Worm (Caenorhabditis elegans) whole organism, L1 larva: ENCODE results near the gene nog-1.
A peak's percentile ranks its signal among the peaks of the same experiment; 100 is the strongest.

Experiments used
- C16A3.4 ChIP-seq: fragments of 150-350 bp; optimal IDR thresholded peaks from 2 replicates; lab custom pipeline; 2014; ENCODE audit warnings: missing biosample characterization, missing genetic modification characterization
- C34B4.2 ChIP-seq: sonication (generic microtip); optimal IDR thresholded peaks from 2 replicates; lab custom pipeline; 2017; ENCODE audit warnings: mild to moderate bottlenecking, missing genetic modification characterization, missing compliant biosample characterization
- aha-1 ChIP-seq: fragments of 150-350 bp; optimal IDR thresholded peaks from 2 replicates; lab custom pipeline; 2014; ENCODE audit warnings: missing biosample characterization, missing genetic modification characterization
- alr-1 ChIP-seq: fragments of 200-800 bp; sonication (Bioruptor generic); optimal IDR thresholded peaks from 2 replicates; lab custom pipeline; 2018; ENCODE audit warnings: borderline replicate concordance, mild to moderate bottlenecking, missing genetic modification characterization, missing compliant biosample characterization
- ama-1 ChIP-seq: fragments of 150-350 bp; optimal IDR thresholded peaks from 2 replicates; lab custom pipeline; 2014
- ceh-63 ChIP-seq: fragments of 200-800 bp; sonication (Bioruptor generic); optimal IDR thresholded peaks from 2 replicates; lab custom pipeline; 2018; ENCODE audit warnings: mild to moderate bottlenecking, missing genetic modification characterization, missing compliant biosample characterization
- ceh-8 ChIP-seq: fragments of 200-800 bp; sonication (Bioruptor generic); optimal IDR thresholded peaks from 2 replicates; lab custom pipeline; 2018; ENCODE audit warnings: mild to moderate bottlenecking, missing genetic modification characterization, moderate library complexity, missing compliant biosample characterization
- ceh-82 ChIP-seq, 3 experiments: fragments of 150-350 bp in 1 of 3; sonication (generic microtip) in 2 of 3; optimal IDR thresholded peaks; 2 replicates each; lab custom pipeline; 2014 to 2017; ENCODE audit warnings: missing biosample characterization in 3 of 3, missing genetic modification characterization in 3 of 3
- ceh-88 ChIP-seq: fragments of 200-800 bp; sonication (Bioruptor generic); IDR thresholded peaks from 2 replicates; pipeline ENCODE4 v1.3.6; 2022; ENCODE audit warnings: missing genetic modification characterization, missing compliant biosample characterization
- ceh-90 ChIP-seq: sonication (generic microtip); optimal IDR thresholded peaks from 2 replicates; lab custom pipeline; 2016; ENCODE audit warnings: missing genetic modification characterization, missing compliant biosample characterization
- dpl-1 ChIP-seq, 3 experiments: fragments of 150-350 bp in 2 of 3; sonication (generic microtip) in 1 of 3; optimal IDR thresholded peaks; 2 replicates each; lab custom pipeline; 2014 to 2017; ENCODE audit warnings: missing biosample characterization in 3 of 3, missing genetic modification characterization in 3 of 3, missing genetic modification reagents in 3 of 3
- dsc-1 ChIP-seq: sonication (generic microtip); optimal IDR thresholded peaks from 2 replicates; lab custom pipeline; 2016; ENCODE audit warnings: mild to moderate bottlenecking, missing genetic modification characterization, missing compliant biosample characterization
- efl-1 ChIP-seq, 4 experiments: fragments of 150-350 bp; optimal IDR thresholded peaks in 3 of 4; peaks in 1 of 4; 1 replicate in 1 of 4; 2 replicates in 3 of 4; lab custom pipeline; 2014; ENCODE audit warnings: missing biosample characterization in 2 of 4, missing genetic modification characterization in 2 of 4, missing genetic modification reagents in 2 of 4
- efl-3 ChIP-seq: fragments of 200-800 bp; sonication (Bioruptor generic); optimal IDR thresholded peaks from 2 replicates; lab custom pipeline; 2018; ENCODE audit warnings: mild to moderate bottlenecking, missing genetic modification characterization, missing compliant biosample characterization
- egl-13 ChIP-seq: sonication (generic microtip); optimal IDR thresholded peaks from 2 replicates; lab custom pipeline; 2016; ENCODE audit warnings: missing genotype, missing genetic modification reagents, missing genetic modification characterization, missing compliant biosample characterization
- egl-27 ChIP-seq, 2 experiments: fragments of 150-350 bp in 1 of 2; sonication (generic microtip); optimal IDR thresholded peaks; 3 replicates each; lab custom pipeline; 2017 to 2018; ENCODE audit warnings: missing biosample characterization in 2 of 2, missing genetic modification characterization in 2 of 2, missing genetic modification reagents in 2 of 2
- elt-2 ChIP-seq: sonication (generic microtip); optimal IDR thresholded peaks from 2 replicates; lab custom pipeline; 2016; ENCODE audit warnings: missing genetic modification characterization, mild to moderate bottlenecking, inconsistent platforms, missing compliant biosample characterization, missing genetic modification reagents
- ets-5 ChIP-seq: fragments of 200-800 bp; sonication (Bioruptor generic); IDR thresholded peaks from 2 replicates; pipeline ENCODE4 v1.3.6; 2022; ENCODE audit warnings: missing genetic modification characterization, missing compliant biosample characterization
- fkh-10 ChIP-seq: sonication (generic microtip); optimal IDR thresholded peaks from 2 replicates; lab custom pipeline; 2017; ENCODE audit warnings: missing biosample characterization, missing genetic modification reagents, missing genetic modification characterization
- fkh-4 ChIP-seq: sonication (generic microtip); optimal IDR thresholded peaks from 2 replicates; lab custom pipeline; 2016; ENCODE audit warnings: missing compliant biosample characterization, missing genetic modification characterization, borderline replicate concordance
- fos-1 ChIP-seq: fragments of 150-350 bp; optimal IDR thresholded peaks from 2 replicates; lab custom pipeline; 2014; ENCODE audit warnings: missing biosample characterization, missing genetic modification characterization
- grh-1 ChIP-seq: fragments of 200-800 bp; sonication (Bioruptor generic); IDR thresholded peaks from 2 replicates; pipeline ENCODE4 v1.3.6; 2022; ENCODE audit warnings: missing genetic modification reagents, missing genetic modification characterization, missing compliant biosample characterization
- hlh-4 ChIP-seq: sonication (generic microtip); optimal IDR thresholded peaks from 2 replicates; lab custom pipeline; 2016; ENCODE audit warnings: mild to moderate bottlenecking, missing genetic modification characterization, missing compliant biosample characterization
- irx-1 ChIP-seq: sonication (generic microtip); optimal IDR thresholded peaks from 2 replicates; lab custom pipeline; 2016; ENCODE audit warnings: missing genetic modification characterization, missing compliant biosample characterization
- jun-1 ChIP-seq: fragments of 150-350 bp; optimal IDR thresholded peaks from 2 replicates; lab custom pipeline; 2014; ENCODE audit warnings: missing biosample characterization, missing genetic modification reagents, missing genetic modification characterization
- lin-39 ChIP-seq: fragments of 150-350 bp; optimal IDR thresholded peaks from 2 replicates; lab custom pipeline; 2014; ENCODE audit warnings: missing biosample characterization, missing genetic modification reagents, missing genetic modification characterization
- lir-3 ChIP-seq: sonication (generic microtip); optimal IDR thresholded peaks from 2 replicates; lab custom pipeline; 2016; ENCODE audit warnings: mild to moderate bottlenecking, missing genetic modification characterization, moderate library complexity, missing compliant biosample characterization; ENCODE audit not compliant: poor library complexity
- lsy-2 ChIP-seq, 2 experiments: fragments of 150-350 bp; optimal IDR thresholded peaks; 2 replicates each; lab custom pipeline; 2014; ENCODE audit warnings: missing biosample characterization in 2 of 2, missing genetic modification characterization in 2 of 2
- mdl-1 ChIP-seq, 2 experiments: fragments of 150-350 bp; optimal IDR thresholded peaks; 2 replicates each; lab custom pipeline; 2014 to 2017; ENCODE audit warnings: missing biosample characterization in 2 of 2, missing genetic modification characterization in 2 of 2, inconsistent platforms in 1 of 2
- mep-1 ChIP-seq: fragments of 150-350 bp; optimal IDR thresholded peaks from 2 replicates; lab custom pipeline; 2014; ENCODE audit warnings: missing biosample characterization, missing genetic modification characterization
- nhr-11 ChIP-seq: fragments of 150-350 bp; optimal IDR thresholded peaks from 2 replicates; lab custom pipeline; 2014; ENCODE audit warnings: missing biosample characterization, missing genetic modification characterization
- nhr-12 ChIP-seq: sonication (generic microtip); optimal IDR thresholded peaks from 2 replicates; lab custom pipeline; 2017; ENCODE audit warnings: missing biosample characterization, missing genetic modification characterization
- nhr-19 ChIP-seq: fragments of 200-800 bp; sonication (Bioruptor generic); conservative IDR thresholded peaks from 2 replicates; pipeline ENCODE4 v1.3.6; 2022; ENCODE audit warnings: missing genetic modification characterization, missing compliant biosample characterization
- nhr-20 ChIP-seq: sonication (generic microtip); optimal IDR thresholded peaks from 2 replicates; lab custom pipeline; 2016; ENCODE audit warnings: mild to moderate bottlenecking, missing genetic modification characterization, missing compliant biosample characterization
- nhr-28 ChIP-seq: fragments of 150-350 bp; optimal IDR thresholded peaks from 2 replicates; lab custom pipeline; 2014; ENCODE audit warnings: missing biosample characterization, missing genetic modification characterization
- nhr-47 ChIP-seq: sonication (generic microtip); optimal IDR thresholded peaks from 2 replicates; lab custom pipeline; 2016; ENCODE audit warnings: mild to moderate bottlenecking, missing genetic modification characterization, moderate library complexity, missing compliant biosample characterization
- nhr-76 ChIP-seq: sonication (generic microtip); optimal IDR thresholded peaks from 2 replicates; lab custom pipeline; 2017; ENCODE audit warnings: missing biosample characterization, missing genetic modification characterization
- nhr-77 ChIP-seq: fragments of 150-350 bp; optimal IDR thresholded peaks from 2 replicates; lab custom pipeline; 2014; ENCODE audit warnings: missing biosample characterization, missing genetic modification characterization
- nhr-90 ChIP-seq: sonication (generic microtip); optimal IDR thresholded peaks from 2 replicates; lab custom pipeline; 2016; ENCODE audit warnings: mild to moderate bottlenecking, missing genetic modification characterization, missing compliant biosample characterization; ENCODE audit not compliant: poor library complexity
- pax-3 ChIP-seq: fragments of 200-800 bp; sonication (Bioruptor generic); optimal IDR thresholded peaks from 2 replicates; lab custom pipeline; 2018; ENCODE audit warnings: mild to moderate bottlenecking, missing genetic modification characterization, moderate library complexity, missing compliant biosample characterization
- pqm-1 ChIP-seq: sonication (generic microtip); optimal IDR thresholded peaks from 3 replicates; lab custom pipeline; 2017; ENCODE audit warnings: missing biosample characterization, missing genetic modification characterization
- skn-1 ChIP-seq: fragments of 150-350 bp; optimal IDR thresholded peaks from 2 replicates; lab custom pipeline; 2014; ENCODE audit warnings: missing biosample characterization, missing genetic modification characterization
- sox-4 ChIP-seq: sonication (generic microtip); optimal IDR thresholded peaks from 2 replicates; lab custom pipeline; 2016; ENCODE audit warnings: missing genetic modification characterization, missing compliant biosample characterization
- sptf-1 ChIP-seq: fragments of 150-350 bp; optimal IDR thresholded peaks from 2 replicates; lab custom pipeline; 2014; ENCODE audit warnings: missing biosample characterization, missing genetic modification characterization
- sup-37 ChIP-seq: fragments of 200-800 bp; sonication (Bioruptor generic); optimal IDR thresholded peaks from 2 replicates; lab custom pipeline; 2018; ENCODE audit warnings: mild to moderate bottlenecking, missing genetic modification characterization, missing compliant biosample characterization
- swsn-7 ChIP-seq: sonication (generic microtip); optimal IDR thresholded peaks from 2 replicates; lab custom pipeline; 2016; ENCODE audit warnings: missing genetic modification characterization, missing compliant biosample characterization
- tbx-2 ChIP-seq: sonication (generic microtip); optimal IDR thresholded peaks from 2 replicates; lab custom pipeline; 2016; ENCODE audit warnings: missing genetic modification characterization, missing compliant biosample characterization
- unc-130 ChIP-seq: fragments of 150-350 bp; optimal IDR thresholded peaks from 2 replicates; lab custom pipeline; 2017; ENCODE audit warnings: missing biosample characterization, missing genetic modification characterization, inconsistent platforms
- unc-30 ChIP-seq: sonication (generic microtip); optimal IDR thresholded peaks from 2 replicates; lab custom pipeline; 2017; ENCODE audit warnings: missing biosample characterization, missing genetic modification characterization
- unc-86 ChIP-seq: sonication (generic microtip); optimal IDR thresholded peaks from 2 replicates; lab custom pipeline; 2016; ENCODE audit warnings: missing genetic modification characterization, missing compliant biosample characterization
- vab-15 ChIP-seq: sonication (generic microtip); optimal IDR thresholded peaks from 2 replicates; lab custom pipeline; 2017; ENCODE audit warnings: missing genotype, mild to moderate bottlenecking, missing genetic modification characterization, missing compliant biosample characterization
- ztf-11 ChIP-seq, 2 experiments: sonication (generic microtip); optimal IDR thresholded peaks; 2 replicates each; lab custom pipeline; 2016 to 2017; ENCODE audit warnings: missing genetic modification characterization in 2 of 2, missing biosample characterization in 1 of 2, missing compliant biosample characterization in 1 of 2

nog-1 gene

ce11 chrIV:410420-410891, 16.8 kb downstream of the nog-1 start, which contains the start of gene T07A9.12:
Gene T07A9.12, plus strand, starts transcription at chrIV:410867.
- TF ChIP-seq fos-1 (tag; lab: Kevin White, UChicago) = peak; percentile 77
- TF ChIP-seq C34B4.2 = no peak
- TF ChIP-seq pax-3 (tag; lab: Kevin White, UChicago) = peak; percentile 81
- TF ChIP-seq jun-1 (tag; lab: Kevin White, UChicago) = peak; percentile 63
- peak; percentile 55 for TF ChIP-seq nhr-77 (tag; lab: Kevin White, UChicago)
- peak; percentile 38 to 42 (median 42) for TF ChIP-seq dpl-1 (GFP tag; optimal IDR thresholded peaks at IDR 0.05; lab: Kevin White, UChicago)
- peak; percentile 81 for TF ChIP-seq nhr-47 (tag; lab: Kevin White, UChicago)
- TF ChIP-seq unc-86 (tag; lab: Kevin White, UChicago) = peak; percentile 51
- TF ChIP-seq ceh-90 (tag; lab: Kevin White, UChicago) = peak; percentile 33
- no peak; the same call in 1 of the 2 replicates for TF ChIP-seq ceh-88 (GFP tag; lab: Robert Waterston, UW)
- TF ChIP-seq nhr-12 (tag; lab: Kevin White, UChicago) = no peak
- peak; percentile 0 for TF ChIP-seq pqm-1 (tag; lab: Kevin White, UChicago)
- TF ChIP-seq ceh-8 (GFP tag; lab: Kevin White, UChicago) = no peak
- TF ChIP-seq nhr-90 (tag; lab: Kevin White, UChicago) = peak; percentile 77
- TF ChIP-seq nhr-76 (tag; lab: Kevin White, UChicago) = no peak
- TF ChIP-seq lir-3 (tag; lab: Kevin White, UChicago) = peak; percentile 84
- no peak for TF ChIP-seq ama-1 (lab: Kevin White, UChicago)
- TF ChIP-seq C16A3.4 (tag; lab: Kevin White, UChicago) = peak; percentile 85
- no peak for TF ChIP-seq grh-1
- TF ChIP-seq ceh-82 (tag; optimal IDR thresholded peaks at IDR 0.05; lab: Kevin White, UChicago) = peak; percentile 3 to 70 (median 64)
- TF ChIP-seq dsc-1 = peak; percentile 54
- peak; percentile 83 for TF ChIP-seq vab-15 (tag; lab: Kevin White, UChicago)
- TF ChIP-seq hlh-4 (tag; lab: Kevin White, UChicago) = no peak
- peak; percentile 44 for TF ChIP-seq skn-1
- TF ChIP-seq efl-3 (GFP tag; lab: Kevin White, UChicago) = no peak
- peak; percentile 77 for TF ChIP-seq unc-130 (tag; lab: Kevin White, UChicago)
- peak; percentile 5 for TF ChIP-seq fkh-10 (GFP tag; lab: Kevin White, UChicago)
- TF ChIP-seq lsy-2 (tag; optimal IDR thresholded peaks at IDR 0.05; lab: Kevin White, UChicago) = peak; percentile 82 to 88
- TF ChIP-seq unc-30 (tag; lab: Kevin White, UChicago) = no peak
- TF ChIP-seq sup-37 (GFP tag; lab: Kevin White, UChicago) = no peak
- TF ChIP-seq fkh-4 (tag; lab: Kevin White, UChicago) = no peak
- TF ChIP-seq aha-1 = no peak
- no peak for TF ChIP-seq nhr-28 (tag; lab: Kevin White, UChicago)
- no peak for TF ChIP-seq sptf-1 (tag; lab: Kevin White, UChicago)
- peak in 1 of 2 experiments; percentile 43 for TF ChIP-seq ztf-11 (tag; optimal IDR thresholded peaks at IDR 0.05; lab: Kevin White, UChicago)
- no peak for TF ChIP-seq ceh-63 (GFP tag; lab: Kevin White, UChicago)
- peak; percentile 55 for TF ChIP-seq sox-4
- TF ChIP-seq mep-1 (tag; lab: Kevin White, UChicago) = peak; percentile 86
- TF ChIP-seq egl-27 (tag; optimal IDR thresholded peaks at IDR 0.05; lab: Kevin White, UChicago) = peak in 1 of 2 experiments; percentile 50
- peak; percentile 35 for TF ChIP-seq irx-1 (tag; lab: Kevin White, UChicago)
- TF ChIP-seq nhr-11 (tag; lab: Kevin White, UChicago) = no peak
- TF ChIP-seq alr-1 = no peak
- peak in 1 of 2 experiments; percentile 50 for TF ChIP-seq mdl-1 (tag; optimal IDR thresholded peaks at IDR 0.05; lab: Kevin White, UChicago)
- TF ChIP-seq efl-1 (optimal IDR thresholded peaks at IDR 0.05; lab: Kevin White, UChicago) = peak; percentile 76 to 84
- TF ChIP-seq efl-1 (GFP tag; optimal IDR thresholded peaks at IDR 0.05 in 1 of 2; lab: Kevin White, UChicago) = peak; percentile 41 to 92
- peak; percentile 54 for TF ChIP-seq egl-13 (tag; lab: Kevin White, UChicago)
- peak; percentile 81 for TF ChIP-seq nhr-20 (tag; lab: Kevin White, UChicago)
- TF ChIP-seq tbx-2 (tag; lab: Kevin White, UChicago) = peak; percentile 82
- no peak for TF ChIP-seq lin-39 (tag; lab: Kevin White, UChicago)
- TF ChIP-seq ets-5 (GFP tag; lab: Robert Waterston, UW) = no peak
- TF ChIP-seq nhr-19 (GFP tag; lab: Robert Waterston, UW) = peak; percentile 73
- peak; percentile 80 for TF ChIP-seq swsn-7 (tag; lab: Kevin White, UChicago)
- TF ChIP-seq elt-2 (tag; lab: Kevin White, UChicago) = peak; percentile 66
